Worm (Caenorhabditis elegans): ENCODE results near the gene H12D21.11.
"Not testable (repeated sequence)": the region's sequence is repeated elsewhere in the genome, so short reads cannot be mapped to it uniquely, and the experiment has no call there.

H12D21.11 gene

DNA sequence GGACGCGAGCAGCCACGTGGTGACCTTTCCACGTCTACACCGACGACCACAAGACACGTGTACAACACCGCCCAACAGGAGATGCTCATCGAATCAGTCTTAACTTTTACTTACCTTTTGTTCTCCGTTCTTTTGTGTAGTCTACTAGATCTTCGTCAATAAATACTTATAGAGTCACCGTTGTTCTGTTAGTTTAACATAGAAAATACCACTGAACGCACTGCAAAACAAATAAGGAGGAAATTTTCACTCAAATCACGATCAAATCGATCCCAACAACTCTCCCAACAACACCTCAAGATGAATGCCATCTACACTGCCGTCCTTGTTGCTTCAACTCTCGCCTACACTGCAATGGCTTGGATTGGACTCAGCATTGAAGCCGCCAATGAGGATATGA, 24.9 kb upstream of the H12D21.11 start, which contains the start of gene nspa-2:
nspa-2 (plus strand) TSS at position 301 of the 400 bp plus-strand sequence.
- TF ChIP-seq scrt-1 (GFP tag; IDR thresholded peaks at IDR 0.05); hmg-4 (GFP tag; optimal IDR thresholded peaks at IDR 0.05); hmbx-1 (tag; optimal IDR thresholded peaks at IDR 0.05): not testable (repeated sequence)

DNA sequence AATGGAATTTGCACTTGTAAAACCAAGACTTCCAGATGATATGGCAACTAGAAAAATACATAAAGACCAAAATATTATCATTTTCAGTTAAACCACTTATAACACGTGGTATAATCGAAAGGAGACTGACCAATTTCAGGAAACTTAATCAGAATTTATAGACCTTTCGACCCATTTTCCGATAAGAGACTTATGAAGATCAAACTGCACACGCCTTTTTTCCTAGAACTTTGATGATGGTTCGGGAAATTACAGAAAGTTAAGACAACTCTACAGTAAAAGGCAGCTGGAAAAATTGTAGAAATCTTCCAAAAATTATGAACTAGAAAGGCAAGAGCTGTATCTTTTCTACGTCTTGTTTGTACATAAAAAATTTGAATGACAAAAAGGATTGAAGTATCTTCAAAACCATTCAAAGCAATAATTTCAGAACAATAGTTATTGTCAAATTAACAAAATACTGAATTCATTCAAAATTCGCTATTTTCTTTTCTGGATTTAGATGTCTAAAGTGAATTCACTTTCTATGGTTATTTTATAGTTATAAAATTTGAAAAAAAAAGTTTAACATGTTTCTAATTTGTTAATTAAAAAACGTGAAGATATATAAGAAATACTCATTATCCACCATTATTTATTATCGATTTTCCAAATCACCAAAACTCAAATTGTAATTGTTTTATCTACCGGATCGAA, 22.2 kb upstream of the H12D21.11 start, which contains the start of the genes mpst-2 and H12D21.5:
mpst-2 (minus strand) TSS at position 101 of the 696 bp plus-strand sequence.
H12D21.5 (plus strand) TSS at position 646 of the 696 bp plus-strand sequence.
- TF ChIP-seq flt-1 (GFP tag; IDR thresholded peaks at IDR 0.05) (no peak), tra-4 (tag; optimal IDR thresholded peaks at IDR 0.05) (no peak), ceh-36 (tag; optimal IDR thresholded peaks at IDR 0.05) (no peak)

DNA sequence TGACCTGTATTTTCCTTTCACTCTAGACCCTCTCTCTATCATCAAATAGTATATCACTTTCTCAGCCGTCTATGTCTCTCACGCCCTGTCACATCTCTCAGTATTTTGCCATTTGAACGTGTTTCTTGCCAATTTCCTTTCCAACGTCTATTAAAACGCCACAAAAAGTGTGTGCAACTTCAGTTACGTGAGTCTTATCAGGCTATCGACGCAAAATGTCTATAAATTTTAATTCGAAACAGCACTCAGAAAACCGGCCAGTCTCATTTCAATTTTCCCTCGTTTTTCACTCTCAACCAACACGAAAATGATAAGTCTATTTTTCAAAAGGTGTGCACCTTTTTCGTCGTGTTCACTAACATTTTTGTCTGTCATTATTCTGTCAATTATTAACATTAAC, 20.1 kb upstream of the H12D21.11 start, which contains the start of gene mpst-3:
mpst-3 (plus strand) TSS at position 91 of the 400 bp plus-strand sequence.
- TF ChIP-seq ceh-13 (GFP tag; optimal IDR thresholded peaks at IDR 0.05) (no peak), tbx-37 (GFP tag; conservative IDR thresholded peaks at IDR 0.05) (no peak), ceh-36 (tag; optimal IDR thresholded peaks at IDR 0.05) (no peak), F13C5.2 (tag; optimal IDR thresholded peaks at IDR 0.05) (no peak), pes-1 (GFP tag; IDR thresholded peaks at IDR 0.05) (no peak), aly-1 (tag; optimal IDR thresholded peaks at IDR 0.05) (no peak), ama-1 (optimal IDR thresholded peaks at IDR 0.05) (no peak), sea-1 (GFP tag; conservative IDR thresholded peaks at IDR 0.05) (no peak), flt-1 (GFP tag; IDR thresholded peaks at IDR 0.05) (no peak), B0310.2 (tag; optimal IDR thresholded peaks at IDR 0.05) (no peak), scrt-1 (GFP tag; IDR thresholded peaks at IDR 0.05) (no peak), hmbx-1 (tag; optimal IDR thresholded peaks at IDR 0.05) (no peak), ets-7 (tag; optimal IDR thresholded peaks at IDR 0.05) (no peak)

DNA sequence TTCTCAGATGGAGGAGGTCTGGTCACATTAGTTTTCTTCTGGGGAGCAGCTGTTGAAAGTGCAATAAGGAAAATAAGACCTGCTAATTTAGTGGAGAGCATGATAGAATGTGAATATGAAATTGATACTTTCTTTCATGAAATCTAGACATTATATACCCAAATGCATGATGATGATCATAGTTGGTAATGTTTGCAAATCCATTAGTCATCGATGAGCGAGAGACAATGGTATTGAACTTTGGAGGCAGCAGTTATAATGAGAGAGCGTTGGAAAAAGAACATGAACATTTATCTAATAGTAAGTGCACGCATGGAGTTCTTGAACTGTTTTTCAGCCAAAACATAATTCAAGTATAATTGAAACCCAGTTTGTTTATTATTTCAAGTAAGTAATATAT, 18.0 kb upstream of the H12D21.11 start, which contains the start of gene H12D21.6:
H12D21.6 (minus strand) TSS at position 101 of the 400 bp plus-strand sequence.
- no peak for TF ChIP-seq flt-1 (GFP tag; IDR thresholded peaks at IDR 0.05)
- TF ChIP-seq scrt-1 (GFP tag; IDR thresholded peaks at IDR 0.05) = no peak
- TF ChIP-seq ceh-36 (tag; optimal IDR thresholded peaks at IDR 0.05) = no peak
- no peak for TF ChIP-seq tra-4 (tag; optimal IDR thresholded peaks at IDR 0.05)
- TF ChIP-seq tbx-11 (GFP tag; IDR thresholded peaks at IDR 0.05) = no peak
- no peak for TF ChIP-seq hmbx-1 (tag; optimal IDR thresholded peaks at IDR 0.05)
- no peak for TF ChIP-seq F13C5.2 (tag; optimal IDR thresholded peaks at IDR 0.05)

- TF ChIP-seq ama-1 (optimal IDR thresholded peaks at IDR 0.05) = no peak
- no peak for TF ChIP-seq hmg-4 (GFP tag; optimal IDR thresholded peaks at IDR 0.05)
- TF ChIP-seq hmbx-1 (tag; optimal IDR thresholded peaks at IDR 0.05) = no peak
- TF ChIP-seq aly-1 (tag; optimal IDR thresholded peaks at IDR 0.05) = no peak
- no peak for TF ChIP-seq F13C5.2 (tag; optimal IDR thresholded peaks at IDR 0.05)
- no peak for TF ChIP-seq sea-1 (GFP tag; conservative IDR thresholded peaks at IDR 0.05)
Observed at ce11 chrV:14899545-14899944, 16.2 kb upstream of the H12D21.11 start, which contains the start of gene H12D21.10. Gene H12D21.10, plus strand, starts transcription at chrV:14899804.

DNA sequence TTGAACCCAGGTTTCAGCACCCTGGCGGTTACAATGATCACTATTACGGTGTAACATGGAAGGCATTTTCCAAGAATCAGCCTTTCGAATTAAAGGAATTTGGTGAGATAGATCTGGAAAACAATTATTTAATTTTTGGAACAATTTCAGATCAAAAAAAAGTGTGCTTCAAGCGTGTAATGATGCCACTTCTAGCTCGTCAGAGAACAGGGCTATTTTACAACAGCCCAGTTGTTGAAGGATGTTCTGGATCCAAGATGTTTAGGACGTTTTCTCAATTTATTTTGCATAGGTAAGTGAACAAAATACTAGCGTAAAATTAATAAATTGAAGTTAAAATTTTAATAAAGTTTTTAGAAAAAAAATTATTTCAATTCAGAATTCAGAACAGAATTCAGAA, 14.8 kb upstream of the H12D21.11 start:
- no peak for TF ChIP-seq tbx-37 (GFP tag; conservative IDR thresholded peaks at IDR 0.05)
- TF ChIP-seq hmg-4 (GFP tag; optimal IDR thresholded peaks at IDR 0.05) = no peak
- no peak for TF ChIP-seq B0310.2 (tag; optimal IDR thresholded peaks at IDR 0.05)
- TF ChIP-seq sea-1 (GFP tag; conservative IDR thresholded peaks at IDR 0.05) = no peak
- no peak for TF ChIP-seq tbx-11 (GFP tag; IDR thresholded peaks at IDR 0.05)
- TF ChIP-seq ceh-13 (GFP tag; optimal IDR thresholded peaks at IDR 0.05) = no peak
- TF ChIP-seq pes-1 (GFP tag; IDR thresholded peaks at IDR 0.05) = no peak
- no peak for TF ChIP-seq aly-1 (tag; optimal IDR thresholded peaks at IDR 0.05)
- TF ChIP-seq F13C5.2 (tag; optimal IDR thresholded peaks at IDR 0.05) = no peak
- no peak for TF ChIP-seq ets-7 (tag; optimal IDR thresholded peaks at IDR 0.05)
- TF ChIP-seq ceh-36 (tag; optimal IDR thresholded peaks at IDR 0.05) = no peak

DNA sequence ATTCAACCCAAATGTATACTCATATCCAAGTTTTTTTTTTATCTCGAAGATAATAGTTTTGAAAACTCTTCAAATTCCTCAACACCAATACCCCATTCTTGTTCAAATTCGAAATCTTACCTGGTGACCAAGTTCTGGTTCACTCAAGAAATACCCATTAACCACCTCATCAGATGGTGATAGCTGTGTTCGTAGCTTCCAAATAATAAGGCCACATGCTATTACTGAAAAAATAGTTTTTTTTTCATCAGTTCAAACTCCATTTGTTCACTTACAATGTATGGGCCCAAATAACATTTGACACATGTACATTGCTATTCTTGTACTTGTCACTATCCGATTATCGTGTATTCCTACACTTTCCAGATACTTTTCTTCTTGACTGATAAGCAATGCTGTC, 8.3 kb upstream of the H12D21.11 start:
- TF ChIP-seq sea-1 (GFP tag; conservative IDR thresholded peaks at IDR 0.05) = no peak
- no peak for TF ChIP-seq hmbx-1 (tag; optimal IDR thresholded peaks at IDR 0.05)
- TF ChIP-seq ama-1 (optimal IDR thresholded peaks at IDR 0.05) = no peak
- TF ChIP-seq hnd-1 (tag; optimal IDR thresholded peaks at IDR 0.05) = no peak
- TF ChIP-seq ets-7 (tag; optimal IDR thresholded peaks at IDR 0.05) = no peak
- no peak for TF ChIP-seq tbx-11 (GFP tag; IDR thresholded peaks at IDR 0.05)
- TF ChIP-seq F13C5.2 (tag; optimal IDR thresholded peaks at IDR 0.05) = no peak
- TF ChIP-seq tra-4 (tag; optimal IDR thresholded peaks at IDR 0.05) = no peak
- no peak for TF ChIP-seq flt-1 (GFP tag; IDR thresholded peaks at IDR 0.05)
- no peak for TF ChIP-seq scrt-1 (GFP tag; IDR thresholded peaks at IDR 0.05)
- TF ChIP-seq hmg-4 (GFP tag; optimal IDR thresholded peaks at IDR 0.05) = no peak
- TF ChIP-seq B0310.2 (tag; optimal IDR thresholded peaks at IDR 0.05) = no peak
- TF ChIP-seq ceh-36 (tag; optimal IDR thresholded peaks at IDR 0.05) = no peak

DNA sequence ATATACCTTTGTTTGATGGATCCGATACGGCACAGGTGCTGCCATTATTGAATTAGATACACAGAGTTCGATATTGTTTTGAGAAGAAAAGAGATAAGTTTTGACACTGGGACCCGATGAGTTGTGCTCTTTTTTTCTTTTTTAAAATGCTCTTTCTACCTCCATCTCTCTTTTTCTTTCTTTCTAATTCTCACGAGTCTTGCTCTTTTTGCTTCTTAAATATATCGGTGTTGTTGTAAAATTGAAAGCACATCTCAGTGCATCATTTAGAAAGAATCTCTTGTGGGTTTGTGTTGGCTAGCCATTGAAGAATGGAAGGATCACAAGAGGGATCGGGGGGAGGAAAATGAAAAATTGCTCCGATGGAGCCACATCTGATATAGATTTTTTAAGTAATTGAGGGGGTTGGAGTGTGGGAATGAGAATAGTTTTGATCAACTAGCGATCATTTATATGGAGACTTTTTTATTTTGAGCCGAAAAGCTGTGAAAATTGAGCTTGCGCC, 6.3 kb upstream of the H12D21.11 start, which contains the start of gene H12D21.9:
H12D21.9 (minus strand) TSS at position 148 of the 505 bp plus-strand sequence.
- no peak for TF ChIP-seq hmg-4 (GFP tag; optimal IDR thresholded peaks at IDR 0.05)
- no peak for TF ChIP-seq ceh-36 (tag; optimal IDR thresholded peaks at IDR 0.05)
- no peak for TF ChIP-seq scrt-1 (GFP tag; IDR thresholded peaks at IDR 0.05)
- TF ChIP-seq F13C5.2 (tag; optimal IDR thresholded peaks at IDR 0.05) = no peak
- TF ChIP-seq ceh-13 (GFP tag; optimal IDR thresholded peaks at IDR 0.05) = no peak
